Worm (Caenorhabditis elegans) whole organism, L4/young adult: Measurements from ENCODE around the gene F25G6.1.
"Not testable (repeated sequence)": the region's sequence is repeated elsewhere in the genome, so short reads cannot be mapped to it uniquely, and the experiment has no call there.

ENCODE experiments used
- W03F9.2 ChIP-seq: fragments of 150-350 bp; optimal IDR thresholded peaks from 2 replicates; lab custom pipeline; 2014; ENCODE audit warnings: missing biosample characterization, missing genetic modification characterization
- dao-5 ChIP-seq: sonication (generic microtip); optimal IDR thresholded peaks from 2 replicates; lab custom pipeline; 2016; ENCODE audit warnings: missing genotype, missing genetic modification characterization, moderate library complexity, missing compliant biosample characterization
- him-1 ChIP-seq: sonication (generic microtip); optimal IDR thresholded peaks from 2 replicates; lab custom pipeline; 2016; ENCODE audit warnings: missing genotype, missing genetic modification reagents, missing genetic modification characterization, missing compliant biosample characterization

F25G6.1 gene

DNA sequence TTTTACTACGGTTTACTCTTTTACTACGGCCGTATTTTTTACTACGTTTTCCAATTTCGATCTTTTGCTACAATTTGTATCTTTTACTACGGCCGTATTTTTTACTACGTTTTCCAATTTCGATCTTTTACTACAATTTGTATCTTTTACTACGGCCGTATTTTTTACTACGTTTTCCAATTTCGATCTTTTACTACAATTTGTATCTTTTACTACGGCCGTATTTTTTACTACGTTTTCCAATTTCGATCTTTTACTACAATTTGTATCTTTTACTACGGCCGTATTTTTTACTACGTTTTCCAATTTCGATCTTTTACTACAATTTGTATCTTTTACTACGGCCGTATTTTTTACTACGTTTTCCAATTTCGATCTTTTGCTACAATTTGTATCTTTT, at the start of gene F25G6.1:
Gene F25G6.1, plus strand, starts transcription at position 301 of the 400 bp plus-strand sequence.
- TF ChIP-seq W03F9.2; dao-5 (tag; lab: Kevin White, UChicago); him-1 (tag; lab: Kevin White, UChicago): not testable (repeated sequence)

DNA sequence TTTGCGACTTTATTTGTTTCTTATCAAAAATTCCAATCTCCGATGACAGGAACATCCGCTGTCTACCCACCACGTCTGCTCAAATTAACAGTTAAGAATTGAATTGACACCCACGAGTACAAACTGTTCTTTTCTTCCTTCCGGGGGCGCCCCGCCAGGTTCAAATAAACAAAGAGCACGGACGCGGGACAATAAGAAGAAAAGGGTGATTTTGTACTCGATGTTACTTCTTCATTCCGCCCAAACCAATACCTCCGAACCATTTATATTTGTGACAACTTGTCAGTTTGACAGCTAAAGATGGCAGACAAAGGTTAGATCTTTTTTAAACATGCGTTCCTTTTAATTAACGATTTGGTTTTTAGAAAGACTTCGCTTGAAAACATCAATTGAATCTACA, 49.1 kb upstream of the F25G6.1 start, which contains the start of gene otpl-6:
Gene otpl-6, plus strand, starts transcription at position 301 of the 400 bp plus-strand sequence.
- TF ChIP-seq him-1 (tag; lab: Kevin White, UChicago) (no peak), dao-5 (tag; lab: Kevin White, UChicago) (no peak), W03F9.2 (no peak)

DNA sequence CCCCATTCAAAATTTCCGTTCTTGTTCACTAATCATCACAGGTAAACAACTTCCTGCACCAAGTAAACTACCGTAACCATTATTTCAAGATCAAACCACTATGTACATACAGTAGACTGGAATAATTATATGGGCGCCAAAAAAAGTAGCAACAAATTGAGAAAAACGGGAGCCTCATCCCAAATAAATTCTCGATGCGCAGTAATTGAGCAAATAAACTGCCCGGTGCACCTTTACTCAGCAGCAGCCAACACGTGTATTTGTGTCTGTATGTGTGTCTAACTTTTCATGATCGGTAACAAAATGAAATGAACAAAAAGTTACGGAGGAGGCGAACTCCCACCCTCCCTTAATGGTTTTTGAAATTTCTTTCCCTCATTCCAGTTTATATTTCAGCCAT, 45.6 kb upstream of the F25G6.1 start, which contains the start of gene otpl-5:
Gene otpl-5, plus strand, starts transcription at position 301 of the 400 bp plus-strand sequence.
- TF ChIP-seq dao-5 (tag; lab: Kevin White, UChicago) (no peak), W03F9.2 (no peak), him-1 (tag; lab: Kevin White, UChicago) (no peak)

DNA sequence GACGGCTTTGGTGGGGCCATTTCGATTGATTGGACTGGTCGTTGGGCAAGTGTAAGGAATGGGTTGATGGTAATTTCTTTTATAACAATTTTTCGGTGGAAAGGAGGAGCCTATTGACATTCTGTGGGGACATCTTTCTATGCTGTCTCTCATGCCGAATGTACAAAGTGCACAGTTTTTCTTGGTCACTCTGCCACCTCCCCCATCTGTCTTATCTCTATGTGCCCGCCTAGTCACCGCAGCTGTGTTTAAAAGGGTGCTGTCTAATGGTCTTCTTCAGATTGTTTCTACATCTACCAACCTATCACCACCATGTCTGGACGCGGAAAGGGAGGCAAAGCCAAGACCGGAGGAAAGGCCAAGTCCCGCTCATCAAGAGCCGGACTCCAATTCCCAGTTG, 41.8 kb upstream of the F25G6.1 start, which contains the start of the genes his-8 and his-7:
Gene his-8, minus strand, starts transcription at position 20 of the 400 bp plus-strand sequence.
Gene his-7, plus strand, starts transcription at position 313 of the 400 bp plus-strand sequence.
- TF ChIP-seq W03F9.2; dao-5 (tag; lab: Kevin White, UChicago); him-1 (tag; lab: Kevin White, UChicago): not testable (repeated sequence)

DNA sequence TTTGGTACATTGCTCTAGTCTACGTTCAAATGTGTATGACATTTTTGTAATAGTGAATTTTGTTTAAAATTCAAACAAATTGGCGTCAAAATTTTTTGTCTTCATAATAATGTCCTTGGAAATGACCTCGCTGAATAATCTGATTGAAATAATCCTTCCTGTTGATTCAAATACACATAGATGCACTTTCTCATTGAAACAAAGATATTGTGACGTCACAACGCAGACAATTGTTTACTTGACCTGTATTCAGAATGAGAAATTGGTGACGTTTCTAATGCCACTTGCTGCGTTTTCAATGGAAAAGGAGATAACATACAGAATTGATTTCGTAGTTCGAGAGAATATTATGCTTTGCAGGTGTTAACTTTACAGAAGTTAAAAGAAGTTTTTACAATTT, 40.9 kb upstream of the F25G6.1 start:
- no peak for TF ChIP-seq him-1 (tag; lab: Kevin White, UChicago)

DNA sequence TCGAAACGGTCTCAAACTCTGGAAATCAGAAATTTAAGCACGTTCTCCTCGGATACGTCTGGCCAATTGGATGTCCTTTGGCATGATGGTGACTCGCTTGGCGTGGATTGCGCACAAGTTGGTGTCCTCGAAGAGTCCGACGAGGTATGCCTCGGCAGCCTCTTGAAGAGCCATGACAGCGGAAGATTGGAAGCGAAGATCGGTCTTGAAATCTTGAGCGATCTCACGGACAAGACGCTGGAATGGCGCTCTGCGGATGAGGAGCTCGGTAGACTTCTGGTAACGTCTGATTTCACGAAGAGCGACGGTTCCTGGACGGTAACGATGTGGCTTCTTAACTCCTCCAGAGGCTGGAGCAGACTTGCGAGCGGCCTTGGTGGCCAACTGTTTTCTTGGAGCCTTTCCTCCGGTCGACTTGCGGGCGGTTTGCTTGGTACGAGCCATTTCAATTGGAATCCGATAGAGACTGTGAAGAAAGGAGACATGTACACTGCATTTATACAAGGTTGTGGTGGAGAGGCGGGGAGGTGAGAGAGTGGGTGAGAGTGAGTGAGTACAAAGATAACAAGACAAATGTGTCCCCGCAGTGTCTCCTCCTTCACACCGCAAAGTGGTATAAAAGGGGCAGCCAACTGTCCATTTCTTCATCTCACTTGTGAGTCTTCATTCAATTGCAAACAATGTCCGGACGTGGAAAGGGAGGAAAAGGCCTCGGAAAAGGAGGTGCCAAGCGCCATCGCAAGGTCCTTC, 40.2 kb upstream of the F25G6.1 start, which contains the start of the genes his-6 and his-5:
Gene his-6, minus strand, starts transcription at position 444 of the 750 bp plus-strand sequence.
Gene his-5, plus strand, starts transcription at position 681 of the 750 bp plus-strand sequence.
- not testable (repeated sequence) for TF ChIP-seq him-1 (tag; lab: Kevin White, UChicago); W03F9.2; dao-5 (tag; lab: Kevin White, UChicago)

DNA sequence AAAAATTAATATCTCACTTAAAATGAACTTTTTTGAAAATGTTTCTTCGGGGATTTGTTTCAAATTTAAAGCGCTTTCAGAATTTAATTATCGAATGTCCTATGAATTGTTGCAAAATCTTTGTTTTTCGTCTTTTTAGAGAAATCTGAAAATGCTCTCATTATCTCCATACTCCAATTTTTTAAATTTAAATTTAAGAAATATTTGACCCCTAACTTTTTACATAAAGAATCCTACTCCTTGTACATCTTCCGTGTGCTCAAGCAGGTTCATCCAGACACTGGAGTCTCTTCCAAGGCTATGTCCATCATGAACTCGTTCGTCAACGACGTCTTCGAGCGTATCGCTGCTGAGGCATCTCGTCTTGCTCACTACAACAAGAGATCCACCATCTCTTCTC, 38.6 kb upstream of the F25G6.1 start, which contains the start of gene his-39:
Gene his-39, plus strand, starts transcription at position 301 of the 400 bp plus-strand sequence.
- TF ChIP-seq dao-5 (tag; lab: Kevin White, UChicago): no peak
- TF ChIP-seq him-1 (tag; lab: Kevin White, UChicago): no peak
- TF ChIP-seq W03F9.2: no peak

DNA sequence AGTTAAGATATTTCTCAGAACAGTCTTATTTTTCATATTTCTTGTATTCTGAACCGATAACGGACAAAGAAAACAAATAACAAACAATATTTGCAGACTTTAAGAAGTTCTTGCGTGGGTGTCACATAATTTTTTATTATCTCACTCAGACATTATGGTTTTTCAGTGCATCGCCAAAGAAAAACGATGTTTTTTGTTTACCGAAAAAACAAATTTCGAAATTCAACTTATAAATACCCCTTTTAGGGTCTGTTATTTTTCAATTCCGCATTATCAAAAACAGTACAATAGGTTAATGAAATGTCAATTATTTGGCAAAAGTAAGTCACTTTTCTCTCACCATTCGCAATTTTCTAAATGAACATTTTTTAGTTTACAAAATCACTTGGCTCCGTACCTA, 37.8 kb upstream of the F25G6.1 start, which contains the start of gene otpl-4:
Gene otpl-4, plus strand, starts transcription at position 301 of the 400 bp plus-strand sequence.
- TF ChIP-seq him-1 (tag; lab: Kevin White, UChicago) (no peak), dao-5 (tag; lab: Kevin White, UChicago) (no peak), W03F9.2 (no peak)

DNA sequence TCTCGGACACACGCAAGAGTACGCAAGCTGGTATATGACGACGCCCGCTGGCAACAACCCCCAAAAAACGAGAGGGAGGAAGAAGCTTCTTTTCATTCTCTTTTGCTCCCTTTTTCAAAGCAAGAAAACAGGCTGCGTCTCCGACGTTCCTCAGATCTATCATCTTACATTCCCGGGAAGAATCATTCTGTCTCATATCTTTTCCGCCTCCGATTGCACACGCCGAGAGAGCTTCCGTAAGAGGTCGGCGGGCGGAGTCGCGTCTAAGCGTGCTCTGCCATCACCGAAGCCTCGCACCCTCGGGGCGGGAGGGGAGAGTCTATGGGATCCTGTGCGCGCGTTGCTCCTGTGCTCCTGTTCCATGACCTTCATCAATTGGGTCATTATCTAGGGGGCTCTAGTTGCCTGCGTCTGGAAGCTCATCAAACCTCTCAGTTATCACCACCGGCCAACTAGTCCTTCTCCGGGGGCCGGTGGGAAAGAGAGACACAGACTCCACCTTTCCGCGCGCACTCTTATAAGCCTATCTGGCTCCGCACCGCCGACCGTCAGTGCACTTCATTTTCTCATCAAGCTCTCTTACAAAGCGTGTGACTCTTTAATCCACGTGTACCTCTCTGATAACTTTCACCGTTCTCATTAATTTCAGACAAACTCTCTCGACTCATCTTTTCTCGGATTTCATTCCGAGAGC, 29.2 kb upstream of the F25G6.1 start, which contains the start of the genes slc-17.8 and asns-1:
Gene slc-17.8, minus strand, starts transcription at position 51 of the 694 bp plus-strand sequence.
Gene asns-1, plus strand, starts transcription at position 644 of the 694 bp plus-strand sequence.
- TF ChIP-seq dao-5 (tag; lab: Kevin White, UChicago) (no peak), W03F9.2 (no peak), him-1 (tag; lab: Kevin White, UChicago) (no peak)

DNA sequence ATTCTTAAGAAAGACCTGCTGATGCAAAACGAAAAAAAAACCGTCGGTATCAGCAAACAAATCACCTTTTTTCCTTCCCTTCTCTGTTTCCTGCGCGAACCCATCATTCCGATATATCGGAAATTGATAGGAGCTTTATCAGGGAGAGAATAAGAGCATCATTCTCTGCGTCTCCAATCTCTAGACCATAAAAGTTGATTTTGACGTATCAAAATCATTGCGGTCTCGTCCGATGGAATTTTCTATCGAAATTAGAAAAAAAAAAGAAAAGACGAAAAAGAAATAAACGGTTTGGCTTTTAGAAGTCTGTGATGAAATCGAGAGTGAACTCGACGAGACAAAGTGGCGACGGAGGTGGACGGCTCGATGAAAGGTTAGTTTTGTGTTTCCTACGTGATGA, 25.9 kb upstream of the F25G6.1 start, which contains the start of gene stdh-4:
Gene stdh-4, plus strand, starts transcription at position 301 of the 400 bp plus-strand sequence.
- TF ChIP-seq W03F9.2 (no peak), him-1 (tag; lab: Kevin White, UChicago) (no peak), dao-5 (tag; lab: Kevin White, UChicago) (no peak)

DNA sequence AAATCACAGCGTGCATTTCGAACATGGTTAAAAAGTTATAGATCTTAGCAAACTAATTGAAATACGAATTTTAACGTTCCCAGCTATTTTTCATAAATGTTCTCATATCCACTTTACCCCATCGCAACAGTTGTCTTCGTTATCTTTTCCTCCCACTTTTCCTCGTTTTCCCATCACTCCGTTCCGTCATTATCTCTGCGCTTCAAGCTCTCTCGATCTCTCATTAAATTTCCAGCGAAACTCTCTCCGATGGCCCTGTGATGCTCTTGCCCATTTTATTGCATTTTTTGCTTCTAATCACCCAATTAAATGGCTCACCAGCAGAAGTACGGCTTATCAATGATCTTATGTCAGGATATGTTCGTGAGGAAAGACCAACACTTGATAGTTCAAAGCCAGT, 22.4 kb upstream of the F25G6.1 start, which contains the start of gene acr-15:
Gene acr-15, plus strand, starts transcription at position 236 of the 400 bp plus-strand sequence.
- TF ChIP-seq him-1 (tag; lab: Kevin White, UChicago) (no peak), W03F9.2 (no peak), dao-5 (tag; lab: Kevin White, UChicago) (no peak)

DNA sequence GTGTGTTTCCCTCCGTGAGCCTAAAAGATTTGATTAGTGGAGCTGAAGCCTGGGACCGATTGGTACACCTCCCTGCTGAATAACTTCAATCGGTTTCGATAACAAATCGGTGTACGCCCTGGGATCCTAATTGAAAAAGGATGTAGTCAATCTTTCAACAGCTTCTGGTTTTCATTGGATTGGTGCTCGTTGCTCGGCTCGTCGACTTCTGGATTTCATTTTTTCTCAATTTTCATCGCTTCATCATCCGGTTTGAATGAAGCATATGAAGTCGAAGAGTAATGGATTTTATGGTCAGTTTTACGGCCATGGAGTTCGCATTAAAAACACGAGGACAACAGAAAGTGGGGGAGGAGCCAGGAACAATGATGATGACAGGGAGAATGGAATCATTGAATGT, 18.9 kb upstream of the F25G6.1 start:
- TF ChIP-seq W03F9.2 (no peak), him-1 (tag; lab: Kevin White, UChicago) (no peak)

DNA sequence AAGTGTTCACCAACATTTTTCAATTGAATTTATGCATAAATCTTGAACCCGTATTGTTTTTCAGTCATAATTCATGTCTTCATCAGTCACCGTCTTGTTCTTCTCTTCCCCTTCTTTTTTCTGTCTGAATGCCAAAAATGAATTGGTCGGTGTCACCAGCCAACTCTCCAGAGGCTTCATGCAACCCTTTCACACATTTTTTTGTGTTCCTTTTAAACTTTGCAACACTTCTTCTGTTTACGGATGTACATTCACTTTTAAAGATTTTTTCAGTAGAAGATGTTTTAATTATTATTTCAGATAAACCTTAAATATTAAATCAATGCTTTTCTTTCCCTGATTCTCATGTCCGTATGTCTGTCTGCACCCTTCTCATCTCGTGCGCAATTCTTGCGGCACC, 13.9 kb upstream of the F25G6.1 start, which contains the start of gene acr-16:
Gene acr-16, plus strand, starts transcription at position 301 of the 400 bp plus-strand sequence.
- TF ChIP-seq W03F9.2: no peak
- no peak for TF ChIP-seq him-1 (tag; lab: Kevin White, UChicago)
- TF ChIP-seq dao-5 (tag; lab: Kevin White, UChicago): no peak
